Worm (Caenorhabditis elegans): ENCODE data around the gene bath-28.

bath-28 gene

DNA sequence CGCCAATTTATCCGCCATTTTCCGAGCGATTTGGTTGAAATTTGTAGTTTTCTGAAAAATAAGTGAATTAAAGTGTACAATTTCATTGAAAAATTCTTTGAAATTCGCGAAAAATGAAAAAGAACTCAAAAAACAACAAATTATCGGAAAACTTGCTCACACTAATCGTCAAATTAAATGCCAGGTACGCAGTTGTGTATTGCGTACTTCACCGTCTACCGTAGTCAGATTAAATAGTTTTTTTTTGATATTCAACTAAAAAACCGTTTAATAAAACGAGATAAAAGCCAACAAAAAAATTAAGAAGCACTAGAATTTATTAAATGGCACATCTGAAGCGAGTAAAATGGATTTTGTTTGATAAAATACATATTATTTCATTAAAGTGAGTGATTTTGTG lies at the start of gene bath-28:
TSS of gene bath-28 (minus strand) at position 51 of the 400 bp plus-strand sequence.
- TF ChIP-seq ceh-36 (tag; optimal IDR thresholded peaks at IDR 0.05) (no peak), ceh-13 (GFP tag; optimal IDR thresholded peaks at IDR 0.05) (no peak), scrt-1 (GFP tag; IDR thresholded peaks at IDR 0.05) (no peak), aly-1 (tag; optimal IDR thresholded peaks at IDR 0.05) (no peak), tbx-37 (GFP tag; conservative IDR thresholded peaks at IDR 0.05) (no peak), ets-7 (tag; optimal IDR thresholded peaks at IDR 0.05) (no peak), flt-1 (GFP tag; IDR thresholded peaks at IDR 0.05) (no peak), ama-1 (optimal IDR thresholded peaks at IDR 0.05) (no peak), hnd-1 (tag; optimal IDR thresholded peaks at IDR 0.05) (no peak), sea-1 (GFP tag; conservative IDR thresholded peaks at IDR 0.05) (no peak), tbx-11 (GFP tag; IDR thresholded peaks at IDR 0.05) (no peak), B0310.2 (tag; optimal IDR thresholded peaks at IDR 0.05) (no peak)

DNA sequence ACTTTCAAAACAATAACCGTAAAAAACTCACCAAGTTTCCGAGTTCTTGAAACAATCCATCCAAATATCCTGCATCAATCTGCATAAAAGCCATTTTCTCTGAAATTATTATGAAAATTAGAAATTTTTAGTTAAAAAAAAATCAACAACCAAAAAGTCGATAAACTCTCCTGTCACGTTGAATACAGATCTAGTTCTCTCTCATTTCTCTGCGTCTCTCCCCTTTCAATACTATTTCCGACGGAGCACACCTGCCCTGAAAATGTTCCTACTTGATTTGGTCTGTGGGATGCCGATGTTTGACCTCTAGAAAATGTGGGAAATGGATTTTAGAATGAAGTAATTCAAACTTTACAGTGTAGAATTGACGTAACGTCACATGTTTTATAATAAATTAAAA lies 42.7 kb upstream of the bath-28 start, which contains the start of gene T06D4.6:
TSS of gene T06D4.6 (minus strand) at position 101 of the 400 bp plus-strand sequence.
- TF ChIP-seq hmbx-1 (tag; optimal IDR thresholded peaks at IDR 0.05) = no peak
- no peak for TF ChIP-seq pes-1 (GFP tag; IDR thresholded peaks at IDR 0.05)
- no peak for TF ChIP-seq ceh-13 (GFP tag; optimal IDR thresholded peaks at IDR 0.05)
- TF ChIP-seq ceh-36 (tag; optimal IDR thresholded peaks at IDR 0.05) = no peak
- no peak for TF ChIP-seq sea-1 (GFP tag; conservative IDR thresholded peaks at IDR 0.05)
- no peak for TF ChIP-seq ets-7 (tag; optimal IDR thresholded peaks at IDR 0.05)
- TF ChIP-seq flt-1 (GFP tag; IDR thresholded peaks at IDR 0.05) = no peak
- TF ChIP-seq B0310.2 (tag; optimal IDR thresholded peaks at IDR 0.05) = no peak
- no peak for TF ChIP-seq F13C5.2 (tag; optimal IDR thresholded peaks at IDR 0.05)
- TF ChIP-seq tra-4 (tag; optimal IDR thresholded peaks at IDR 0.05) = no peak
- TF ChIP-seq aly-1 (tag; optimal IDR thresholded peaks at IDR 0.05) = no peak
- TF ChIP-seq scrt-1 (GFP tag; IDR thresholded peaks at IDR 0.05) = no peak
- TF ChIP-seq tbx-11 (GFP tag; IDR thresholded peaks at IDR 0.05) = no peak
- no peak for TF ChIP-seq hnd-1 (tag; optimal IDR thresholded peaks at IDR 0.05)
- no peak for TF ChIP-seq hmg-4 (GFP tag; optimal IDR thresholded peaks at IDR 0.05)

DNA sequence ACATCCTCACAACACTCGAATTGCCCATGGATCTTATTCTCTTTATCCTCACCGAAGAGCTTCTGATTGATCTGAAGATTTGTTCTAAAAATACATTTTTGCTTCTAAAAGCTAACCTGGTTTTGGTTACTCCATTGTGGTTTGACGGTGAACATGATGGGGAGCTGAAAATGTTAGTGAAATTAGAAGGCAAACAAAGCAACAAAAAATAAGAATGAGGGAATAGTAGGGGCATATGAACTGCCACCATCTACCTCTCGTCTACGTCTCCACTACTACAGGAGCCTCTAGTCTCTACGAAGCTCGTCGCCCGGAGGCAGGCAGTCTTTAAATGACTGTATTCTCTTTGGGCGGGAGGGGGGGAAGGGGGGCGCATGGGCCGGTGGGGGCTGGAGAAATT lies 41.0 kb upstream of the bath-28 start, which contains the start of gene T06D4.2:
TSS of gene T06D4.2 (minus strand) at position 170 of the 400 bp plus-strand sequence.
- TF ChIP-seq ceh-36 (tag; optimal IDR thresholded peaks at IDR 0.05) (no peak), hmbx-1 (tag; optimal IDR thresholded peaks at IDR 0.05) (no peak), aly-1 (tag; optimal IDR thresholded peaks at IDR 0.05) (no peak), tra-4 (tag; optimal IDR thresholded peaks at IDR 0.05) (no peak)

DNA sequence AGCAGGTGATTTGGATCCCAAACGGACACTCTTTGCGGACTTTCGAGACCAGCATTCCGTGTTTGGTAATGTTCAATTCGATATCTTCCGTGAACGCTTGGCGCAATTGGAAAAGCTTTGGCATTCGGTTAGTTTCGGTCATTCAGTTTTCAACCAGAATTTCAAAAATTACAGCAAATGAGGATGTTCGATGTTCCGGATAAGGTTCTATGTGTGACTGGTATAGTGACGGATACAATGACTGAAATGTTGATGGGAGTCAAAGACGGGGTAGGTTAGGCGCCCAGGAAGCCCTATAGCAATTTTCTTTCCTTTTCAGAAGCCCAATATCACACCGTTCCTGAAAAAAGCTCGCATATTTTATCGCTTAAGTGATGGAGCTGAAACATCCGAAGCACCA lies 38.3 kb upstream of the bath-28 start:
- TF ChIP-seq hmbx-1 (tag; optimal IDR thresholded peaks at IDR 0.05) (no peak), ceh-36 (tag; optimal IDR thresholded peaks at IDR 0.05) (no peak), F13C5.2 (tag; optimal IDR thresholded peaks at IDR 0.05) (no peak), ama-1 (optimal IDR thresholded peaks at IDR 0.05) (no peak), tra-4 (tag; optimal IDR thresholded peaks at IDR 0.05) (no peak), ceh-13 (GFP tag; optimal IDR thresholded peaks at IDR 0.05) (no peak), hmg-4 (GFP tag; optimal IDR thresholded peaks at IDR 0.05) (no peak), tbx-11 (GFP tag; IDR thresholded peaks at IDR 0.05) (no peak), tbx-37 (GFP tag; conservative IDR thresholded peaks at IDR 0.05) (no peak), scrt-1 (GFP tag; IDR thresholded peaks at IDR 0.05) (no peak), B0310.2 (tag; optimal IDR thresholded peaks at IDR 0.05) (no peak), aly-1 (tag; optimal IDR thresholded peaks at IDR 0.05) (no peak), hnd-1 (tag; optimal IDR thresholded peaks at IDR 0.05) (no peak), flt-1 (GFP tag; IDR thresholded peaks at IDR 0.05) (no peak), sea-1 (GFP tag; conservative IDR thresholded peaks at IDR 0.05) (no peak), pes-1 (GFP tag; IDR thresholded peaks at IDR 0.05) (no peak)

DNA sequence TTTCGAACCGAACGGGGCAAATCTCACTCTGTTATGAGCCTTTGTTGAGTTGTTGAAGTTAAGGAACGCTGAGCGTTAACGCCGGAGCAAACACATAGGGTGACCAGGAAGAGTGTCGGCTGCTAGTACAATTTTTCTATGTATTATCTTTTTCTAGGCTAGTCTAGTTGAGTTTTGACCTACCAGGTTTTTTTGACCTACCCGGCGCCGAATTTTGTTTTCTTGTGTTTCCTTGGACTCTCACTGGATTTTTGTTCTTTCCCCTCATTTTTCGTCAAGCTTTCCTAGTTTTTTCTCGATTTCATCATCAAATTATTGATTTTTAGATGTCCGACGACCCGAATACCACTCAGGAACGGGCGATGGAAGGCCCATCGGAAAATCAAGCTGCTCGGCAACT lies 36.7 kb upstream of the bath-28 start, which contains the start of gene T06D4.1:
TSS of gene T06D4.1 (plus strand) at position 321 of the 400 bp plus-strand sequence.
- TF ChIP-seq ceh-36 (tag; optimal IDR thresholded peaks at IDR 0.05) = no peak
- TF ChIP-seq aly-1 (tag; optimal IDR thresholded peaks at IDR 0.05) = no peak
- TF ChIP-seq hnd-1 (tag; optimal IDR thresholded peaks at IDR 0.05) = no peak
- no peak for TF ChIP-seq tbx-37 (GFP tag; conservative IDR thresholded peaks at IDR 0.05)
- no peak for TF ChIP-seq tbx-11 (GFP tag; IDR thresholded peaks at IDR 0.05)
- TF ChIP-seq tra-4 (tag; optimal IDR thresholded peaks at IDR 0.05) = no peak
- no peak for TF ChIP-seq sea-1 (GFP tag; conservative IDR thresholded peaks at IDR 0.05)
- TF ChIP-seq scrt-1 (GFP tag; IDR thresholded peaks at IDR 0.05) = no peak
- no peak for TF ChIP-seq hmbx-1 (tag; optimal IDR thresholded peaks at IDR 0.05)
- no peak for TF ChIP-seq F13C5.2 (tag; optimal IDR thresholded peaks at IDR 0.05)
- TF ChIP-seq ceh-13 (GFP tag; optimal IDR thresholded peaks at IDR 0.05) = no peak
- no peak for TF ChIP-seq ama-1 (optimal IDR thresholded peaks at IDR 0.05)
- TF ChIP-seq hmg-4 (GFP tag; optimal IDR thresholded peaks at IDR 0.05) = no peak
- no peak for TF ChIP-seq ets-7 (tag; optimal IDR thresholded peaks at IDR 0.05)
- TF ChIP-seq pes-1 (GFP tag; IDR thresholded peaks at IDR 0.05) = no peak
- no peak for TF ChIP-seq B0310.2 (tag; optimal IDR thresholded peaks at IDR 0.05)
- no peak for TF ChIP-seq flt-1 (GFP tag; IDR thresholded peaks at IDR 0.05)

DNA sequence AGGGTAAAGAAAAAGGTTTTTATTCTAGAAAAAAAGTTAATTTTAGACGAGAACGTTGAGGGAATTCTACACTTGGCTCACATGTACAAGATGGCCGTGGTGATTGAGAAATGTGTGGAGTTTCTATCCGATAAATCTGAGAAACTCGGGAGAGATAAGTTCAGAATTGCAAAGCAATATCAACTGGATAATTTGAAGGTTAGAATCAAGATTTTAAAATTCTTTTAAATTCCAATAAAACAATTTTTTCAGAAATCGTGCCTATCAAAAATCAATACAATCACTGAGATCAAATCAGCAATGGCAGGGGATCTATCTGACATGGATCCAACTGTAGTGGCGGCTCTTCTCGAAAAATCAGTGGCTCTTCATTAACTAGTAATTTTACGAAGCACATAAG lies 33.5 kb upstream of the bath-28 start, which contains the start of gene Y49F6C.2:
TSS of gene Y49F6C.2 (plus strand) at position 301 of the 400 bp plus-strand sequence.
- TF ChIP-seq ceh-36 (tag; optimal IDR thresholded peaks at IDR 0.05) = no peak
- no peak for TF ChIP-seq hnd-1 (tag; optimal IDR thresholded peaks at IDR 0.05)
- no peak for TF ChIP-seq ets-7 (tag; optimal IDR thresholded peaks at IDR 0.05)
- no peak for TF ChIP-seq aly-1 (tag; optimal IDR thresholded peaks at IDR 0.05)
- TF ChIP-seq hmbx-1 (tag; optimal IDR thresholded peaks at IDR 0.05) = no peak
- TF ChIP-seq hmg-4 (GFP tag; optimal IDR thresholded peaks at IDR 0.05) = no peak
- TF ChIP-seq tbx-11 (GFP tag; IDR thresholded peaks at IDR 0.05) = no peak
- no peak for TF ChIP-seq tbx-37 (GFP tag; conservative IDR thresholded peaks at IDR 0.05)
- TF ChIP-seq sea-1 (GFP tag; conservative IDR thresholded peaks at IDR 0.05) = no peak
- no peak for TF ChIP-seq ceh-13 (GFP tag; optimal IDR thresholded peaks at IDR 0.05)
- TF ChIP-seq F13C5.2 (tag; optimal IDR thresholded peaks at IDR 0.05) = no peak
- no peak for TF ChIP-seq scrt-1 (GFP tag; IDR thresholded peaks at IDR 0.05)
- TF ChIP-seq pes-1 (GFP tag; IDR thresholded peaks at IDR 0.05) = no peak
- no peak for TF ChIP-seq flt-1 (GFP tag; IDR thresholded peaks at IDR 0.05)
- TF ChIP-seq B0310.2 (tag; optimal IDR thresholded peaks at IDR 0.05) = no peak
- TF ChIP-seq tra-4 (tag; optimal IDR thresholded peaks at IDR 0.05) = no peak
- no peak for TF ChIP-seq ama-1 (optimal IDR thresholded peaks at IDR 0.05)

DNA sequence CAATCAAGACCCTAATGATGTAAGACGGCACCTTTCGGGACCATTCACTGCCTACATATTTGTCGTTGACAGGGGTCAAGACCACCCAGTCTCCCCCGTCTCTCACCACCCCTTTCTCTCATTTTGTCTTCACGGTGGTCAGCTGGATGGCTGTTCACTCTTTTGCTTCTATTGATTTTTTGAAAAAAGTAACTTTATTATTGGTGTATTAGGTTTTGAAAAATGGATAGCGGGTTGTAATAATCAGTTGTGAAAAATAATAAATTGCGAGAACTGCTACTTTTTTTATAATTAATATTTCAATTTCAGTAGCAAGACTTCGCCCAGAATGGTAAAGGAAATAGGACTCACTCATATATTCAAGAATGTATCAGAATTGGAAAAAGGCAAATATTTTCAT lies 32.0 kb upstream of the bath-28 start, which contains the start of gene bath-9:
TSS of gene bath-9 (plus strand) at position 301 of the 400 bp plus-strand sequence.
- TF ChIP-seq F13C5.2 (tag; optimal IDR thresholded peaks at IDR 0.05) = no peak
- TF ChIP-seq flt-1 (GFP tag; IDR thresholded peaks at IDR 0.05) = no peak
- no peak for TF ChIP-seq tbx-37 (GFP tag; conservative IDR thresholded peaks at IDR 0.05)
- TF ChIP-seq ama-1 (optimal IDR thresholded peaks at IDR 0.05) = no peak
- no peak for TF ChIP-seq pes-1 (GFP tag; IDR thresholded peaks at IDR 0.05)
- no peak for TF ChIP-seq ceh-13 (GFP tag; optimal IDR thresholded peaks at IDR 0.05)
- no peak for TF ChIP-seq B0310.2 (tag; optimal IDR thresholded peaks at IDR 0.05)
- TF ChIP-seq sea-1 (GFP tag; conservative IDR thresholded peaks at IDR 0.05) = no peak

All from whole organism, early embryonic.